Worm (Caenorhabditis elegans): ENCODE data around the gene olrn-1.

DNA sequence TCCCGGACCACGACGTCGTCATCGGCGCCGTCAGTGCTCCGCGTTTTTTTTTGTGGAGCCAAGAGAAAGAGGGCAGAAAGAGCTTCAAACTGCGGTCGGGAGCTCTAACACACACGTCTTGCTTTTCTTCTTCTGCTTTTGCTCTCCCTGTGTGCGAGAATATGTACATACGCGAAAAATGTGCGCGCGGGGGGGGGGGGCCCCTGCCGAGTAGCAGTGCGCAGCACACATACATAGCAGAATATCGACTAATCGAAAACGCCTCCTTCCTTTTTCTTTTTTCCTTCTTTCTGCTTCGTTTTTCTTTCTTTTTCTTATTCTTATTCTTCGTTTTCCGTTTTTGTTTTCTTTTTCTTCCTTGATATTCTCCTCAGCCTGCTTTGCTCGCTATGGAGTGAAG is 29.2 kb downstream of the olrn-1 start:
- TF ChIP-seq nhr-11 (tag; optimal IDR thresholded peaks at IDR 0.05) (no peak), unc-62 (GFP tag; optimal IDR thresholded peaks at IDR 0.05 in 1 of 2) (peak in 1 of 2 experiments; percentile 90), unc-62 (tag; optimal IDR thresholded peaks at IDR 0.05) (no peak)

Data from whole organism, L4 larva.